Fruit fly (Drosophila melanogaster) whole organism, prepupa: ENCODE measurements around the gene CCT1.

Experiments
- CG31627 ChIP-seq: fragments of 200-800 bp; sonication (Bioruptor generic); optimal IDR thresholded peaks from 3 replicates; lab custom pipeline; 2016; ENCODE audit warnings: missing biosample characterization, missing genetic modification characterization
- achi ChIP-seq: fragments of 200-800 bp; sonication (Bioruptor generic); optimal IDR thresholded peaks from 3 replicates; lab custom pipeline; 2016; ENCODE audit warnings: missing biosample characterization, missing genetic modification characterization

dm6 chr3R:22492767-22493166, 1.5 kb upstream of the CCT1 start, which contains the start of gene tHMG2:
- TF ChIP-seq achi (GFP tag; lab: Kevin White, UChicago) (no peak), CG31627 (GFP tag; lab: Kevin White, UChicago) (no peak)
